Worm (Caenorhabditis elegans): ENCODE measurements around the gene srg-8.

The srg-8 gene

DNA sequence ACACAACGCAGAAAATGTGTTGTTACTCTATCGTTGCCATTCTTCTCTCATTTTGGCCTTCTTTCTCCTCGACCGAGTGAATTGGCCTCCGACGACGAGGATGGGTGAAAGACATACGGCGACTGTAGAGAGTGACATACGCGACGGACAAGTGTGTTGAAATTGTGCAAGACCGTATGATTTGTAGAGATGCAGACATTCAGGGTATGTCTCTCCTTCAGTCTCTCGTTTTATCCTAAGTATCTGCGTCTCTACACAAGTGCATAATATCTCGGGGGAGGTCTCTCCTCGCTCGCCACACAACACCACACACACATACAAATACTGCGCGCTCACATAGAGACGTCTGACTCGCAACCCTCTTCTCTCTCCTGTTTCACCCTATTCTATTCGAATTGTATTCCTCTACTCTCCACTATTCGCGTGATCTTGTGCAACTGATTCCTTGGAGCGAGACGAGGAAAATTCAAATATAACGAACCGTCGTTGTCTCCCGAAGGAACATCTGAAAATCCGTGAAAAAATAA is 25.5 kb upstream of the srg-8 start, which contains the start of gene hmg-1.2 (continued):
- TF ChIP-seq egrh-3 (GFP tag; IDR thresholded peaks at IDR 0.05) (0 out of 2 replicates have a peak, but pooled peaks have one; percentile 32), athp-1 (tag; optimal IDR thresholded peaks at IDR 0.05) (peak; percentile 50)

DNA sequence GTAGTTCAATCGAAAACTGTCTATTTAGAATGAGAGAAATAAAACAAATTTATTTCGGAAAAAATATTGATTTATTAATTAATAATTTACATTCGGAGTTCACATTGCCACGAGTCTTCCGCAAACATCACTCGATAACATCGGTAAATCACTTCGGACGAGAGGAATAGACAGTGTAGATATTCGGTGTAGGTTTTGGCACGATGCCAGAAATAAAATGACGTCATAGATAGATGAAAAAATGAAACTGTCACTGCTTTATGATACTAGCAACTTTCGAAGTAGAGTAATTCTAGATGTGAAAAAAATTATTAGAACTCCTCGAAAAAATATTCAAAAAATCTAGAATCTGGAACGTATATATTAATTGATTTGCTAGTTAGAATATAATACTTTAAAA is 24.8 kb upstream of the srg-8 start:
- peak; percentile 3 for TF ChIP-seq atf-7 (tag; optimal IDR thresholded peaks at IDR 0.05)
- TF ChIP-seq lsy-27 (tag; optimal IDR thresholded peaks at IDR 0.05; ENCODE audit: borderline replicate concordance, insufficient read depth) = no peak
- no peak for TF ChIP-seq zim-3 (tag; optimal IDR thresholded peaks at IDR 0.05)
- no peak for TF ChIP-seq ceh-58 (GFP tag; IDR thresholded peaks at IDR 0.05)
- TF ChIP-seq hmg-1.2 (GFP tag; IDR thresholded peaks at IDR 0.05) = peak; percentile 20; the same call in 1 of the 2 replicates
- TF ChIP-seq let-607 (tag; optimal IDR thresholded peaks at IDR 0.05) = no peak

ce11 chrIII:6278301-6278827 is 23.7 kb upstream of the srg-8 start, which contains the start of gene C18F10.7:
TSS of gene C18F10.7 (minus strand) at chrIII:6278351.
- peak; percentile 82 for TF ChIP-seq madf-6 (GFP tag; IDR thresholded peaks at IDR 0.05)
- no peak for TF ChIP-seq ceh-27 (GFP tag; optimal IDR thresholded peaks at IDR 0.05)
- TF ChIP-seq mcd-1 (GFP tag; IDR thresholded peaks at IDR 0.05) = peak; percentile 66; the same call in 1 of the 2 replicates
- TF ChIP-seq unc-130 (GFP tag; optimal IDR thresholded peaks at IDR 0.05) = no peak
- TF ChIP-seq ekl-4 (GFP tag; IDR thresholded peaks at IDR 0.05) = 0 out of 2 replicates have a peak, but pooled peaks have one; percentile 48
- TF ChIP-seq tbp1 (GFP tag; optimal IDR thresholded peaks at IDR 0.05) = peak; percentile 38
- TF ChIP-seq ccch-3 (GFP tag; optimal IDR thresholded peaks at IDR 0.05) = no peak
- TF ChIP-seq efl-1 (GFP tag; optimal IDR thresholded peaks at IDR 0.05) = peak; percentile 35
- peak; percentile 82 for TF ChIP-seq dox-1 (GFP tag; IDR thresholded peaks at IDR 0.05)
- peak; percentile 83 for TF ChIP-seq snpc-1.3 (tag; optimal IDR thresholded peaks at IDR 0.05; ENCODE audit: insufficient read depth)
- no peak for TF ChIP-seq sptf-2 (GFP tag; optimal IDR thresholded peaks at IDR 0.05)
- peak in 1 of 3 experiments; percentile 50 for TF ChIP-seq lin-35 (GFP tag; optimal IDR thresholded peaks at IDR 0.05)
- TF ChIP-seq hsf-1 (GFP tag; IDR thresholded peaks at IDR 0.05) = peak; percentile 62
- no peak for TF ChIP-seq tlf-1 (GFP tag; optimal IDR thresholded peaks at IDR 0.05)
- peak; percentile 47 for TF ChIP-seq F33H1.4 (GFP tag; IDR thresholded peaks at IDR 0.05)
- no peak for TF ChIP-seq F57A8.1 (GFP tag; optimal IDR thresholded peaks at IDR 0.05)
- no peak for TF ChIP-seq Y56A3A.18 (GFP tag; IDR thresholded peaks at IDR 0.05)
- no peak for TF ChIP-seq F52B5.7 (tag; optimal IDR thresholded peaks at IDR 0.05)
- peak; percentile 58 for TF ChIP-seq D2030.7 (GFP tag; IDR thresholded peaks at IDR 0.05)
- peak; percentile 58 for TF ChIP-seq B0336.3 (GFP tag; IDR thresholded peaks at IDR 0.05)
- TF ChIP-seq hmg-1.2 (GFP tag; IDR thresholded peaks at IDR 0.05) = peak; percentile 98
- peak; percentile 42; the same call in 1 of the 2 replicates for TF ChIP-seq Y53G8AR.9 (GFP tag; conservative IDR thresholded peaks at IDR 0.05)
- no peak for TF ChIP-seq hlh-26 (GFP tag; conservative IDR thresholded peaks at IDR 0.05)
- no peak for TF ChIP-seq madf-3 (GFP tag; IDR thresholded peaks at IDR 0.05)
- TF ChIP-seq nhr-80 (tag; optimal IDR thresholded peaks at IDR 0.05) = peak; percentile 8
- no peak for TF ChIP-seq lir-1 (GFP tag; conservative IDR thresholded peaks at IDR 0.05)
- no peak for TF ChIP-seq rec-8 (tag; optimal IDR thresholded peaks at IDR 0.05)
- peak; percentile 49 for TF ChIP-seq F49E8.2 (tag; optimal IDR thresholded peaks at IDR 0.05; ENCODE audit: insufficient read depth)
- no peak for TF ChIP-seq nfyb-1 (GFP tag; IDR thresholded peaks at IDR 0.05)
- TF ChIP-seq snpc-3.4 (tag; optimal IDR thresholded peaks at IDR 0.05) = peak; percentile 70
- TF ChIP-seq let-526 (GFP tag; IDR thresholded peaks at IDR 0.05) = no peak
- no peak for TF ChIP-seq nhr-90 (tag; optimal IDR thresholded peaks at IDR 0.05)
- no peak for TF ChIP-seq ets-4 (GFP tag; optimal IDR thresholded peaks at IDR 0.05)
- TF ChIP-seq pha-4 (tag; optimal IDR thresholded peaks at IDR 0.05) = no peak
- no peak for TF ChIP-seq chd-7 (tag; optimal IDR thresholded peaks at IDR 0.05)
- TF ChIP-seq C06A6.2 (GFP tag; conservative IDR thresholded peaks at IDR 0.05) = 0 out of 2 replicates have a peak, but pooled peaks have one; percentile 16
